Fruit fly (Drosophila melanogaster): ENCODE results near the gene Pfdn6.
A peak's percentile ranks its signal among the peaks of the same experiment; 100 is the strongest.

The Pfdn6 gene

DNA sequence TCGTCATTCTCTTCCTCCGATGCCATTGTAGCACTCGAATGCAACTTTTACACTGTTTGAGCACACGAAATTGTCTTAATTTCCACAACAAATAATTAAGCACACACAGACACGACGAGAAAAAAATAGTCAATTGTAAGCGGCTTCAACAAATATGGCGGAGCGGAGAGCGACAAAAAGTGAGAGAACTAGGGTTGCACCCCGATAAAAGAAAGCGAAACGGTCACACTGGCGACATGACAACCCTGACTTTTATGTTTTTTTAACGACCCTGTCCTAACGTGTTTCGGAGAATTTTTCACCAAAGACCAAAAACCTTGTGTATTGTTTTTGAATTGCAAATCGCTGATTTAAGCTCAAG, 13.4 kb upstream of the Pfdn6 start, which contains the start of the genes Mi-2 and Prp3 (continued):
- TF ChIP-seq CG6813 (GFP tag; optimal IDR thresholded peaks at IDR 0.05): no peak
- TF ChIP-seq onecut (GFP tag; IDR thresholded peaks at IDR 0.05): peak; percentile 15; the same call in 1 of the 2 replicates
- TF ChIP-seq fd64A (GFP tag; optimal IDR thresholded peaks at IDR 0.05): no peak
- TF ChIP-seq H2.0 (GFP tag; IDR thresholded peaks at IDR 0.05): no peak
- no peak for TF ChIP-seq Awh (GFP tag; IDR thresholded peaks at IDR 0.05)
- peak; percentile 26 for TF ChIP-seq ERR (GFP tag; optimal IDR thresholded peaks at IDR 0.05)
- no peak for TF ChIP-seq CG8359 (GFP tag; optimal IDR thresholded peaks at IDR 0.05; ENCODE audit: borderline replicate concordance)
- TF ChIP-seq CG1233 (GFP tag; optimal IDR thresholded peaks at IDR 0.05): no peak
- no peak for TF ChIP-seq CG1602 (GFP tag; optimal IDR thresholded peaks at IDR 0.05)
- peak; percentile 71 for TF ChIP-seq CG8924 (tag; optimal IDR thresholded peaks at IDR 0.05)
- no peak for TF ChIP-seq CG6654 (GFP tag; optimal IDR thresholded peaks at IDR 0.05)
- no peak for TF ChIP-seq CG6254 (GFP tag; optimal IDR thresholded peaks at IDR 0.05)
- no peak for TF ChIP-seq NK7.1 (GFP tag; optimal IDR thresholded peaks at IDR 0.05)
- no peak for TF ChIP-seq pita (GFP tag; optimal IDR thresholded peaks at IDR 0.05)
- TF ChIP-seq CG9817 (tag; optimal IDR thresholded peaks at IDR 0.05): no peak
- no peak for TF ChIP-seq Sox100B (GFP tag; optimal IDR thresholded peaks at IDR 0.05)
- no peak for TF ChIP-seq wdn (GFP tag; IDR thresholded peaks at IDR 0.05)
- peak; percentile 20; the same call in 1 of the 2 replicates for TF ChIP-seq CG9932 (GFP tag; IDR thresholded peaks at IDR 0.05)
- peak in 1 of 2 experiments; percentile 38 for TF ChIP-seq insv (GFP tag; optimal IDR thresholded peaks at IDR 0.05)
- no peak for TF ChIP-seq Hmr (GFP tag; optimal IDR thresholded peaks at IDR 0.05)
- no peak for TF ChIP-seq ham (GFP tag; IDR thresholded peaks at IDR 0.05)
- TF ChIP-seq CG9609 (GFP tag; optimal IDR thresholded peaks at IDR 0.05): no peak
- TF ChIP-seq CG8290 (GFP tag; optimal IDR thresholded peaks at IDR 0.05): no peak
- peak in 1 of 2 experiments; percentile 12 for TF ChIP-seq CG8290 (tag; optimal IDR thresholded peaks at IDR 0.05)
- no peak for TF ChIP-seq Sox102F (GFP tag; optimal IDR thresholded peaks at IDR 0.05)
- no peak for TF ChIP-seq Mrtf (GFP tag; IDR thresholded peaks at IDR 0.05)
- TF ChIP-seq CG4854 (GFP tag; optimal IDR thresholded peaks at IDR 0.05): no peak
- no peak for TF ChIP-seq scrt (GFP tag; optimal IDR thresholded peaks at IDR 0.05)
- TF ChIP-seq Pdp1 (GFP tag; optimal IDR thresholded peaks at IDR 0.05): peak in 1 of 2 experiments; percentile 31
- TF ChIP-seq Optix (GFP tag; IDR thresholded peaks at IDR 0.05): no peak
- peak; percentile 17 for TF ChIP-seq Lhr (GFP tag; optimal IDR thresholded peaks at IDR 0.05)
- TF ChIP-seq oc (tag; optimal IDR thresholded peaks at IDR 0.05): peak; percentile 1
- TF ChIP-seq sima (GFP tag; optimal IDR thresholded peaks at IDR 0.05): no peak
- TF ChIP-seq CG4707 (GFP tag; optimal IDR thresholded peaks at IDR 0.05): no peak
- no peak for TF ChIP-seq CG18262 (tag; optimal IDR thresholded peaks at IDR 0.05)
- peak; percentile 47 for TF ChIP-seq Dp (GFP tag; optimal IDR thresholded peaks at IDR 0.05)
- TF ChIP-seq en (GFP tag; optimal IDR thresholded peaks at IDR 0.05): no peak
- no peak for TF ChIP-seq klu (GFP tag; IDR thresholded peaks at IDR 0.05)
- TF ChIP-seq pfk (GFP tag; optimal IDR thresholded peaks at IDR 0.05): peak; percentile 40
- TF ChIP-seq Kr (GFP tag; optimal IDR thresholded peaks at IDR 0.05): no peak
- no peak for TF ChIP-seq lola (GFP tag; optimal IDR thresholded peaks at IDR 0.05)
- TF ChIP-seq CG6175 (GFP tag; IDR thresholded peaks at IDR 0.05): no peak
- TF ChIP-seq nom (GFP tag; optimal IDR thresholded peaks at IDR 0.05): peak; percentile 70
- TF ChIP-seq Tbp (GFP tag; optimal IDR thresholded peaks at IDR 0.05): no peak
- peak; percentile 20 for TF ChIP-seq kah (GFP tag; optimal IDR thresholded peaks at IDR 0.05)
- TF ChIP-seq CG4404 (GFP tag; IDR thresholded peaks at IDR 0.05): no peak
- TF ChIP-seq CG4360 (GFP tag; IDR thresholded peaks at IDR 0.05): no peak
- TF ChIP-seq CG11093 (GFP tag; IDR thresholded peaks at IDR 0.05): no peak
- TF ChIP-seq Max (GFP tag; optimal IDR thresholded peaks at IDR 0.05): peak; percentile 11
- TF ChIP-seq CG8388 (GFP tag; optimal IDR thresholded peaks at IDR 0.05): no peak
- peak; percentile 51 for TF ChIP-seq trem (tag; optimal IDR thresholded peaks at IDR 0.05)

Data from whole organism, embryonic.